Worm (Caenorhabditis elegans): ENCODE measurements around the gene phy-3.
A peak's percentile ranks its signal among the peaks of the same experiment; 100 is the strongest.

phy-3 gene

ce11 chrV:16880054-16880453 lies 47.1 kb downstream of the phy-3 start, which contains the start of gene F09C6.3:
Gene F09C6.3 (minus strand): TSS chrV:16880154.
- TF ChIP-seq zip-4 (GFP tag; optimal IDR thresholded peaks at IDR 0.05) (no peak), nhr-71 (tag; optimal IDR thresholded peaks at IDR 0.05) (no peak), vab-15 (tag; optimal IDR thresholded peaks at IDR 0.05) (no peak), lin-35 (GFP tag; optimal IDR thresholded peaks at IDR 0.05) (no peak), fkh-4 (tag; optimal IDR thresholded peaks at IDR 0.05; ENCODE audit: borderline replicate concordance) (no peak), egl-27 (tag; optimal IDR thresholded peaks at IDR 0.05) (no peak), fos-1 (tag; optimal IDR thresholded peaks at IDR 0.05) (no peak), lin-14 (GFP tag; optimal IDR thresholded peaks at IDR 0.05) (no peak), nhr-77 (tag; optimal IDR thresholded peaks at IDR 0.05) (no peak), hlh-17 (GFP tag; optimal IDR thresholded peaks at IDR 0.05; ENCODE audit: borderline replicate concordance) (no peak), lin-39 (tag; optimal IDR thresholded peaks at IDR 0.05) (no peak), efl-3 (GFP tag; optimal IDR thresholded peaks at IDR 0.05) (no peak), elt-3 (tag; optimal IDR thresholded peaks at IDR 0.05) (no peak), nhr-84 (tag; optimal IDR thresholded peaks at IDR 0.05) (no peak), ztf-11 (tag; optimal IDR thresholded peaks at IDR 0.05) (no peak), unc-130 (tag; optimal IDR thresholded peaks at IDR 0.05) (no peak), skn-1 (tag; optimal IDR thresholded peaks at IDR 0.05) (no peak)

DNA sequence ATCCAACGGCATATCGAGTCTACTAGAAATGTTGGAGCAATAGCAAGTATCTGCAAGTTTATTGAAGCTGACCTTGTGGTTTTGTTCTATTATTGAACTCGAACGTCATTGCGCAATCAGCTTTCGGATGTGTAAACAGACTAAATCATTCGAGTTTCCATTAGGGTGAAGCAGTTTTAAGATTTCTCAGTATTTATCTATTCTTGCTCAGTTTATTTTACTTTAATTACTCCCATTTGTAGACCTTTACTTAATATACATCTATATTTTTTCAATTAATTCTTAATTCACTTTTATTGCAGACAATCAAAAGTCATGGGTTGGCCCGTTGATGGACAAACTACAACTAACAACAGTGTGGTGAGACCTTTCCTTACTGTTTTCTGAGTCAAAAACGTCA lies 47.7 kb downstream of the phy-3 start, which contains the start of gene F09C6.14:
Gene F09C6.14 (plus strand): TSS at position 301 of the 400 bp plus-strand sequence.
- no peak for TF ChIP-seq elt-2 (tag; optimal IDR thresholded peaks at IDR 0.05)
- no peak for TF ChIP-seq grh-1 (GFP tag; IDR thresholded peaks at IDR 0.05)
- no peak for TF ChIP-seq nhr-84 (tag; optimal IDR thresholded peaks at IDR 0.05)
- TF ChIP-seq sptf-1 (tag; optimal IDR thresholded peaks at IDR 0.05), result no peak
- TF ChIP-seq unc-130 (tag; optimal IDR thresholded peaks at IDR 0.05), result no peak
- TF ChIP-seq fkh-10 (GFP tag; optimal IDR thresholded peaks at IDR 0.05), result no peak
- no peak for TF ChIP-seq nhr-28 (tag; optimal IDR thresholded peaks at IDR 0.05)
- TF ChIP-seq zag-1 (tag; optimal IDR thresholded peaks at IDR 0.05), result no peak
- no peak for TF ChIP-seq fkh-8 (tag; optimal IDR thresholded peaks at IDR 0.05)

- TF ChIP-seq rnt-1 (tag; optimal IDR thresholded peaks at IDR 0.05), result no peak
- peak; percentile 8 for TF ChIP-seq nhr-77 (tag; optimal IDR thresholded peaks at IDR 0.05)
- TF ChIP-seq nhr-20 (tag; optimal IDR thresholded peaks at IDR 0.05), result peak; percentile 47
These were observed 49.4 kb downstream of the phy-3 start, which contains the start of the genes F09C6.11 and F09C6.12 for ce11 chrV:16882260-16882918. Gene F09C6.11 (minus strand): TSS chrV:16882310. Gene F09C6.12 (plus strand): TSS chrV:16882868.

DNA sequence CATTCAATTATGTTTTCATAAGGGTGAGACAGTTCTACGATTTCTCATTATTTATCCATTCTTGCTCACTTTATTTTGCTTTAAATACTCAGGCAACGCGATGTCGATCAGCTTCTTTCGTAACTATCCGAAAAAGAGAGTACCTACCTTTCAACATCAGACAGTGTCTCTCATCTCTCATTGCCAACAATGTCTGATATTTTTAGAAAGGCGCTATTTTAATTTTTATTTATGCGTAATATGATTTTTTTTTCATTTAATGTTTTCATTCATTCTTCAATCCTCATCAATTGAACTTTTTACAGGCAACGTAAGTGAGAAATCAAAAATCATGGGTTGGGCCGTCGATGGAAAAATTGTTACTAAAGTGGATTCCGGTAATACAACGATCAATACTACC lies 51.8 kb downstream of the phy-3 start, which contains the start of gene F09C6.13:
Gene F09C6.13 (plus strand): TSS at position 301 of the 400 bp plus-strand sequence.
- TF ChIP-seq F16B12.6 (tag; optimal IDR thresholded peaks at IDR 0.05) (no peak), hlh-4 (tag; optimal IDR thresholded peaks at IDR 0.05) (no peak), vab-15 (tag; optimal IDR thresholded peaks at IDR 0.05) (no peak), aha-1 (tag; optimal IDR thresholded peaks at IDR 0.05) (no peak), egl-27 (tag; optimal IDR thresholded peaks at IDR 0.05) (no peak), nhr-28 (tag; optimal IDR thresholded peaks at IDR 0.05) (no peak), sup-37 (GFP tag; optimal IDR thresholded peaks at IDR 0.05) (no peak), mef-2 (tag; optimal IDR thresholded peaks at IDR 0.05) (no peak), mdl-1 (tag; optimal IDR thresholded peaks at IDR 0.05) (no peak), grh-1 (GFP tag; IDR thresholded peaks at IDR 0.05) (no peak), unc-30 (tag; optimal IDR thresholded peaks at IDR 0.05) (no peak)

Data from whole organism, L1 larva.